Worm (Caenorhabditis elegans) whole organism, L4 larva: ENCODE results near the gene W09C2.9.
A peak's percentile ranks its signal among the peaks of the same experiment; 100 is the strongest.

Experiments used
- R02D3.7 ChIP-seq: fragments of 150-350 bp; sonication (generic microtip); optimal IDR thresholded peaks from 3 replicates; lab custom pipeline; 2014; ENCODE audit warnings: missing biosample characterization, missing genetic modification characterization
- ceh-44 ChIP-seq: fragments of 200-800 bp; sonication (Bioruptor generic); IDR thresholded peaks from 2 replicates; pipeline ENCODE4 v1.3.6; 2022; ENCODE audit warnings: missing genetic modification reagents, missing genetic modification characterization, missing compliant biosample characterization
- daf-16 ChIP-seq, 3 experiments: sonication (generic microtip); optimal IDR thresholded peaks; 2 replicates each; lab custom pipeline; 2016 to 2017; ENCODE audit warnings: missing genetic modification characterization in 3 of 3, missing genetic modification reagents in 3 of 3, mild to moderate bottlenecking in 2 of 3, missing compliant biosample characterization in 2 of 3, missing biosample characterization in 1 of 3, moderate library complexity in 1 of 3
- dmd-6 ChIP-seq: fragments of 200-800 bp; sonication (Bioruptor generic); IDR thresholded peaks from 2 replicates; pipeline ENCODE4 v1.3.6; 2022; ENCODE audit warnings: missing genetic modification reagents, missing genetic modification characterization, missing compliant biosample characterization
- duxl-1 ChIP-seq: sonication (generic microtip); optimal IDR thresholded peaks from 2 replicates; lab custom pipeline; 2016; ENCODE audit warnings: mild to moderate bottlenecking, missing genetic modification characterization, moderate library complexity, missing compliant biosample characterization; ENCODE audit not compliant: poor library complexity
- dve-1 ChIP-seq: sonication (generic microtip); optimal IDR thresholded peaks from 2 replicates; lab custom pipeline; 2017; ENCODE audit warnings: antibody characterized with exemption, mild to moderate bottlenecking, missing genetic modification characterization, missing compliant biosample characterization; ENCODE audit not compliant: insufficient read depth
- egl-27 ChIP-seq: sonication (generic microtip); optimal IDR thresholded peaks from 3 replicates; lab custom pipeline; 2017; ENCODE audit warnings: missing biosample characterization, missing genetic modification reagents, missing genetic modification characterization
- fkh-10 ChIP-seq: fragments of 150-350 bp; optimal IDR thresholded peaks from 2 replicates; lab custom pipeline; 2014; ENCODE audit warnings: missing biosample characterization, missing genetic modification reagents, missing genetic modification characterization
- hlh-11 ChIP-seq: fragments of 200-800 bp; sonication (Bioruptor generic); optimal IDR thresholded peaks from 2 replicates; lab custom pipeline; 2018; ENCODE audit warnings: mild to moderate bottlenecking, missing genetic modification characterization, missing compliant biosample characterization
- hlh-30 ChIP-seq: sonication (generic microtip); optimal IDR thresholded peaks from 2 replicates; lab custom pipeline; 2017; ENCODE audit warnings: antibody characterized with exemption, mild to moderate bottlenecking, missing genetic modification characterization, missing compliant biosample characterization; ENCODE audit not compliant: insufficient read depth
- hmg-1.1 ChIP-seq: fragments of 200-800 bp; sonication (Bioruptor generic); IDR thresholded peaks from 2 replicates; pipeline ENCODE4 v1.3.6; 2022; ENCODE audit warnings: missing genetic modification reagents, missing genetic modification characterization, missing compliant biosample characterization
- lin-1 ChIP-seq: fragments of 200-800 bp; sonication (Bioruptor generic); IDR thresholded peaks from 2 replicates; pipeline ENCODE4 v1.3.6; 2022; ENCODE audit warnings: missing genetic modification reagents, missing genetic modification characterization, missing compliant biosample characterization
- lin-29 ChIP-seq: fragments of 200-800 bp; sonication (Bioruptor generic); IDR thresholded peaks from 2 replicates; pipeline ENCODE4 v1.3.6; 2022; ENCODE audit warnings: missing genetic modification reagents, missing genetic modification characterization, missing compliant biosample characterization
- lin-38 ChIP-seq: fragments of 200-800 bp; sonication (Bioruptor generic); IDR thresholded peaks from 2 replicates; pipeline ENCODE4 v1.3.6; 2022; ENCODE audit warnings: missing genetic modification reagents, missing genetic modification characterization, missing compliant biosample characterization
- lsy-2 ChIP-seq, 2 experiments: fragments of 150-350 bp in 1 of 2; sonication (generic microtip) in 1 of 2; optimal IDR thresholded peaks; 2 replicates each; lab custom pipeline; 2014 to 2017; ENCODE audit warnings: missing biosample characterization in 2 of 2, missing genetic modification characterization in 2 of 2
- madf-5 ChIP-seq, 2 experiments: fragments of 200-800 bp; sonication (Bioruptor generic); IDR thresholded peaks; 2 replicates each; pipeline ENCODE4 v1.3.6; 2022; ENCODE audit warnings: missing compliant biosample characterization in 2 of 2, missing genetic modification characterization in 2 of 2
- mdl-1 ChIP-seq, 2 experiments: fragments of 150-350 bp in 1 of 2; sonication (generic microtip) in 1 of 2; optimal IDR thresholded peaks; 2 replicates each; lab custom pipeline; 2014 to 2017; ENCODE audit warnings: missing biosample characterization in 2 of 2, missing genetic modification characterization in 2 of 2
- mdt-29 ChIP-seq: fragments of 200-800 bp; sonication (Bioruptor generic); IDR thresholded peaks from 2 replicates; pipeline ENCODE4 v1.3.6; 2022; ENCODE audit warnings: missing genetic modification reagents, missing genetic modification characterization, missing compliant biosample characterization
- mep-1 ChIP-seq: fragments of 150-350 bp; sonication (generic microtip); optimal IDR thresholded peaks from 3 replicates; lab custom pipeline; 2014; ENCODE audit warnings: missing biosample characterization, missing genetic modification characterization
- mes-2 ChIP-seq: sonication (generic microtip); optimal IDR thresholded peaks from 2 replicates; lab custom pipeline; 2016; ENCODE audit warnings: missing genotype, mild to moderate bottlenecking, missing genetic modification characterization, missing compliant biosample characterization; ENCODE audit not compliant: poor library complexity, severe bottlenecking
- mxl-3 ChIP-seq: fragments of 200-800 bp; sonication (Bioruptor generic); optimal IDR thresholded peaks from 2 replicates; lab custom pipeline; 2018; ENCODE audit warnings: mild to moderate bottlenecking, missing genetic modification characterization, missing compliant biosample characterization
- nhr-11 ChIP-seq: fragments of 150-350 bp; optimal IDR thresholded peaks from 2 replicates; lab custom pipeline; 2014; ENCODE audit warnings: missing biosample characterization, missing genetic modification characterization
- nhr-237 ChIP-seq: sonication (generic microtip); optimal IDR thresholded peaks from 2 replicates; lab custom pipeline; 2017; ENCODE audit warnings: missing biosample characterization, missing genetic modification characterization
- nhr-28 ChIP-seq: fragments of 150-350 bp; optimal IDR thresholded peaks from 2 replicates; lab custom pipeline; 2014; ENCODE audit warnings: missing biosample characterization, missing genetic modification characterization
- nhr-48 ChIP-seq: sonication (generic microtip); optimal IDR thresholded peaks from 2 replicates; lab custom pipeline; 2016; ENCODE audit warnings: mild to moderate bottlenecking, missing genetic modification characterization, missing compliant biosample characterization
- nhr-77 ChIP-seq: fragments of 150-350 bp; optimal IDR thresholded peaks from 2 replicates; lab custom pipeline; 2014; ENCODE audit warnings: missing biosample characterization, missing genetic modification characterization
- rbr-2 ChIP-seq: sonication (generic microtip); optimal IDR thresholded peaks from 2 replicates; lab custom pipeline; 2016; ENCODE audit warnings: missing genotype, missing genetic modification characterization, missing compliant biosample characterization
- saeg-2 ChIP-seq: fragments of 200-800 bp; sonication (Bioruptor generic); IDR thresholded peaks from 2 replicates; pipeline ENCODE4 v1.3.6; 2022; ENCODE audit warnings: missing genetic modification reagents, missing genetic modification characterization, missing compliant biosample characterization
- set-16 ChIP-seq: fragments of 200-800 bp; sonication (Bioruptor generic); IDR thresholded peaks from 2 replicates; pipeline ENCODE4 v1.3.6; 2022; ENCODE audit warnings: missing genetic modification reagents, missing genetic modification characterization, missing compliant biosample characterization
- snpc-4 ChIP-seq: fragments of 150-350 bp; optimal IDR thresholded peaks from 2 replicates; lab custom pipeline; 2014; ENCODE audit warnings: missing biosample characterization, missing genetic modification characterization
- unc-39 ChIP-seq: sonication (generic microtip); optimal IDR thresholded peaks from 2 replicates; lab custom pipeline; 2017; ENCODE audit warnings: missing biosample characterization, missing genetic modification characterization
- unc-62 ChIP-seq, 3 experiments: fragments of 150-350 bp in 1 of 3; sonication (generic microtip); optimal IDR thresholded peaks in 2 of 3; peaks in 1 of 3; 1 replicate in 1 of 3; 2 replicates in 2 of 3; lab custom pipeline; 2014 to 2017; ENCODE audit warnings: missing biosample characterization in 3 of 3, missing genetic modification characterization in 3 of 3, missing genetic modification reagents in 3 of 3, missing genotype in 1 of 3
- zfp-3 ChIP-seq: fragments of 200-800 bp; sonication (Bioruptor generic); conservative IDR thresholded peaks from 2 replicates; pipeline ENCODE4 v1.3.6; 2022; ENCODE audit warnings: missing genetic modification reagents, missing genetic modification characterization, missing compliant biosample characterization
- zip-2 ChIP-seq: fragments of 150-350 bp; optimal IDR thresholded peaks from 2 replicates; lab custom pipeline; 2014; ENCODE audit warnings: missing biosample characterization, missing genetic modification characterization
- ztf-11 ChIP-seq: fragments of 150-350 bp; optimal IDR thresholded peaks from 2 replicates; lab custom pipeline; 2014; ENCODE audit warnings: missing biosample characterization, missing genetic modification characterization

The W09C2.9 gene

ce11 chrIV:9671001-9671652, 48.0 kb upstream of the W09C2.9 start (continued):
- TF ChIP-seq nhr-77 (tag; lab: Kevin White, UChicago), result peak; percentile 86
- 0 out of 2 replicates have a peak, but pooled peaks have one; percentile 29 for TF ChIP-seq hmg-1.1 (GFP tag; lab: Robert Waterston, UW)
- no peak for TF ChIP-seq lin-38
- TF ChIP-seq dve-1 (tag; lab: Kevin White, UChicago), result peak; percentile 94
- no peak for TF ChIP-seq zfp-3 (GFP tag; lab: Robert Waterston, UW)
- TF ChIP-seq lsy-2 (tag; optimal IDR thresholded peaks at IDR 0.05; lab: Kevin White, UChicago), result peak in 1 of 2 experiments; percentile 68
- no peak for TF ChIP-seq unc-39
- TF ChIP-seq madf-5 (GFP tag; IDR thresholded peaks at IDR 0.05; lab: Robert Waterston, UW), result no peak
- peak; percentile 5 for TF ChIP-seq mes-2 (tag; lab: Kevin White, UChicago)
- peak; percentile 86 for TF ChIP-seq mxl-3
- TF ChIP-seq dmd-6 (GFP tag; lab: Robert Waterston, UW), result peak; percentile 86
- TF ChIP-seq fkh-10, result no peak
- TF ChIP-seq snpc-4, result no peak
- no peak for TF ChIP-seq mdt-29
- no peak for TF ChIP-seq egl-27
- no peak for TF ChIP-seq ceh-44 (GFP tag; lab: Robert Waterston, UW)
- TF ChIP-seq lin-29 (GFP tag; lab: Robert Waterston, UW), result no peak
- TF ChIP-seq rbr-2 (tag; lab: Kevin White, UChicago), result peak; percentile 13
- TF ChIP-seq lin-1, result 0 out of 2 replicates have a peak, but pooled peaks have one; percentile 12
- no peak for TF ChIP-seq ztf-11 (tag; lab: Kevin White, UChicago)
- TF ChIP-seq nhr-11 (tag; lab: Kevin White, UChicago), result peak; percentile 24
- peak; percentile 45 for TF ChIP-seq duxl-1 (tag; lab: Kevin White, UChicago)
- no peak for TF ChIP-seq nhr-237 (tag; lab: Kevin White, UChicago)
- peak; percentile 77 for TF ChIP-seq hlh-30
- TF ChIP-seq zip-2, result peak; percentile 33
- TF ChIP-seq daf-16 (GFP tag; optimal IDR thresholded peaks at IDR 0.05; lab: Kevin White, UChicago), result peak in 1 of 2 experiments; percentile 39
- TF ChIP-seq daf-16 (tag; optimal IDR thresholded peaks at IDR 0.05; lab: Kevin White, UChicago), result peak; percentile 84
- no peak for TF ChIP-seq set-16 (GFP tag; lab: Robert Waterston, UW)
- peak; percentile 82 for TF ChIP-seq nhr-48 (tag; lab: Kevin White, UChicago)

ce11 chrIV:9669969-9670368, 46.8 kb upstream of the W09C2.9 start:
- TF ChIP-seq hlh-11 (tag; lab: Kevin White, UChicago), result peak; percentile 81
- no peak for TF ChIP-seq rbr-2 (tag; lab: Kevin White, UChicago)
- TF ChIP-seq mes-2 (tag; lab: Kevin White, UChicago), result no peak
- TF ChIP-seq dve-1 (tag; lab: Kevin White, UChicago), result peak; percentile 37
- TF ChIP-seq mdl-1 (tag; optimal IDR thresholded peaks at IDR 0.05; lab: Kevin White, UChicago), result peak; percentile 24 to 80
- peak; percentile 43; the same call in 1 of the 2 replicates for TF ChIP-seq hmg-1.1 (GFP tag; lab: Robert Waterston, UW)
- no peak for TF ChIP-seq mdt-29
- 0 out of 2 replicates have a peak, but pooled peaks have one; percentile 42 for TF ChIP-seq saeg-2 (GFP tag; lab: Robert Waterston, UW)
- TF ChIP-seq dmd-6 (GFP tag; lab: Robert Waterston, UW), result peak; percentile 56
- TF ChIP-seq lsy-2 (tag; optimal IDR thresholded peaks at IDR 0.05; lab: Kevin White, UChicago), result peak in 1 of 2 experiments; percentile 48
- TF ChIP-seq mxl-3, result peak; percentile 67
- TF ChIP-seq unc-62 (GFP tag; optimal IDR thresholded peaks at IDR 0.05 in 1 of 2; lab: Kevin White, UChicago), result peak in 1 of 2 experiments; percentile 87
- TF ChIP-seq unc-62 (tag; optimal IDR thresholded peaks at IDR 0.05; lab: Kevin White, UChicago), result no peak
- TF ChIP-seq nhr-28 (tag; lab: Kevin White, UChicago), result peak; percentile 81
- TF ChIP-seq mep-1 (tag; lab: Kevin White, UChicago), result peak; percentile 5
- TF ChIP-seq hlh-30, result peak; percentile 77
- no peak for TF ChIP-seq R02D3.7
